ENCODE assay signal across 4 fruit fly cellular contexts in genomic region chr2L:21008613-21009012, dm6.
A peak's percentile ranks its signal among the peaks of the same experiment; 100 is the strongest.
TF ChIP-seq lines count a peak whose summit lies in the region.

No protein-coding gene starts in this region.

- TF ChIP-seq CTCF in whole organism, embryonic (GFP tag; optimal IDR thresholded peaks at IDR 0.05; lab: Kevin White, UChicago) = no peak

TF ChIP-seq in whole organism, embryonic, 481 proteins besides CTCF, POLR2A, EP300 and RAD21:
- TF ChIP-seq Taf1 (GFP tag; IDR thresholded peaks at IDR 0.05; lab: Robert Waterston, UW) (no peak), sens-2 (GFP tag; IDR thresholded peaks at IDR 0.05; lab: Robert Waterston, UW) (no peak), corto (GFP tag; optimal IDR thresholded peaks at IDR 0.05; lab: Kevin White, UChicago) (peak; percentile 12), CG1024 (GFP tag; IDR thresholded peaks at IDR 0.05; lab: Robert Waterston, UW) (no peak), CG8765 (GFP tag; IDR thresholded peaks at IDR 0.05; lab: Robert Waterston, UW) (no peak), Hr78 (GFP tag; optimal IDR thresholded peaks at IDR 0.05; lab: Kevin White, UChicago) (no peak)

TF ChIP-seq in whole organism, prepupa, 60 proteins besides CTCF, POLR2A, EP300 and RAD21 (continues in another document):
- no peak for TF ChIP-seq CG6163 (GFP tag; IDR thresholded peaks at IDR 0.05; lab: Robert Waterston, UW)
- TF ChIP-seq CG11762 (GFP tag; optimal IDR thresholded peaks at IDR 0.05; lab: Kevin White, UChicago; ENCODE audit: insufficient read depth) = no peak
- TF ChIP-seq esn (GFP tag; optimal IDR thresholded peaks at IDR 0.05; lab: Kevin White, UChicago) = peak; percentile 54
- TF ChIP-seq fd85E (GFP tag; optimal IDR thresholded peaks at IDR 0.05; lab: Kevin White, UChicago) = no peak
- TF ChIP-seq OdsH (GFP tag; optimal IDR thresholded peaks at IDR 0.05; lab: Kevin White, UChicago) = peak; percentile 30
- peak; percentile 25 for TF ChIP-seq pdm3 (GFP tag; optimal IDR thresholded peaks at IDR 0.05; lab: Kevin White, UChicago)
- TF ChIP-seq ss (GFP tag; optimal IDR thresholded peaks at IDR 0.05; lab: Kevin White, UChicago) = no peak
- TF ChIP-seq cyc (GFP tag; optimal IDR thresholded peaks at IDR 0.05; lab: Kevin White, UChicago) = peak; percentile 11
- TF ChIP-seq CG7368 (GFP tag; optimal IDR thresholded peaks at IDR 0.05; lab: Kevin White, UChicago) = no peak
- no peak for TF ChIP-seq dsx (GFP tag; optimal IDR thresholded peaks at IDR 0.05; lab: Kevin White, UChicago; ENCODE audit: poor library complexity, severe bottlenecking)
- peak; percentile 19 for TF ChIP-seq Met (GFP tag; optimal IDR thresholded peaks at IDR 0.05; lab: Kevin White, UChicago)
- peak; percentile 61 for TF ChIP-seq Eip78C (GFP tag; lab: Kevin White, UChicago)
- peak; percentile 78 for TF ChIP-seq svp (GFP tag; lab: Kevin White, UChicago)
- TF ChIP-seq achi (GFP tag; optimal IDR thresholded peaks at IDR 0.05; lab: Kevin White, UChicago) = peak; percentile 11
- TF ChIP-seq Ets21C (GFP tag; optimal IDR thresholded peaks at IDR 0.05; lab: Kevin White, UChicago) = no peak
- no peak for TF ChIP-seq CG6276 (GFP tag; optimal IDR thresholded peaks at IDR 0.05; lab: Kevin White, UChicago)
- TF ChIP-seq CG10631 (GFP tag; optimal IDR thresholded peaks at IDR 0.05; lab: Kevin White, UChicago) = peak; percentile 31
- peak; percentile 38 for TF ChIP-seq Sox102F (GFP tag; optimal IDR thresholded peaks at IDR 0.05; lab: Kevin White, UChicago)
- TF ChIP-seq Smox (GFP tag; optimal IDR thresholded peaks at IDR 0.05; lab: Kevin White, UChicago) = peak; percentile 44
- TF ChIP-seq CG11294 (GFP tag; IDR thresholded peaks at IDR 0.05; lab: Robert Waterston, UW) = no peak
- no peak for TF ChIP-seq eg (GFP tag; IDR thresholded peaks at IDR 0.05; lab: Robert Waterston, UW)
- no peak for TF ChIP-seq Sox15 (GFP tag; optimal IDR thresholded peaks at IDR 0.05; lab: Kevin White, UChicago)
- TF ChIP-seq lz (GFP tag; optimal IDR thresholded peaks at IDR 0.05; lab: Kevin White, UChicago) = peak; percentile 40
- TF ChIP-seq net (GFP tag; optimal IDR thresholded peaks at IDR 0.05; lab: Kevin White, UChicago) = no peak
- no peak for TF ChIP-seq vri (GFP tag; optimal IDR thresholded peaks at IDR 0.05; lab: Kevin White, UChicago)
- no peak for TF ChIP-seq fd59A (GFP tag; optimal IDR thresholded peaks at IDR 0.05; lab: Kevin White, UChicago)
- peak; percentile 20 for TF ChIP-seq acj6 (GFP tag; optimal IDR thresholded peaks at IDR 0.05; lab: Kevin White, UChicago)
- no peak for TF ChIP-seq CG32006 (GFP tag; optimal IDR thresholded peaks at IDR 0.05; lab: Kevin White, UChicago)
- no peak; the same call in 2 of the 3 replicates for TF ChIP-seq CG8119 (GFP tag; IDR thresholded peaks at IDR 0.05; lab: Robert Waterston, UW)

TF ChIP-seq in whole organism, pupa, 21 proteins besides CTCF, POLR2A, EP300 and RAD21:
- TF ChIP-seq CG4496 (GFP tag; IDR thresholded peaks at IDR 0.05; lab: Robert Waterston, UW) (no peak), D1 (tag; optimal IDR thresholded peaks at IDR 0.05; lab: Kevin White, UChicago) (no peak), CG14655 (GFP tag; optimal IDR thresholded peaks at IDR 0.05; lab: Kevin White, UChicago) (peak; percentile 19), Snoo (tag; optimal IDR thresholded peaks at IDR 0.05; lab: Kevin White, UChicago) (no peak), Ets98B (GFP tag; IDR thresholded peaks at IDR 0.05; lab: Robert Waterston, UW) (no peak), gl (tag; optimal IDR thresholded peaks at IDR 0.05; lab: Kevin White, UChicago) (no peak), fd96Ca (GFP tag; IDR thresholded peaks at IDR 0.05; lab: Robert Waterston, UW) (no peak), EcR (GFP tag; optimal IDR thresholded peaks at IDR 0.05; lab: Kevin White, UChicago) (no peak), CG32121 (GFP tag; IDR thresholded peaks at IDR 0.05; lab: Robert Waterston, UW) (no peak), CG17806 (tag; optimal IDR thresholded peaks at IDR 0.05; lab: Kevin White, UChicago) (peak; percentile 44), CG34367 (tag; optimal IDR thresholded peaks at IDR 0.05; lab: Kevin White, UChicago) (peak; percentile 10), rn (GFP tag; IDR thresholded peaks at IDR 0.05; lab: Robert Waterston, UW) (no peak), CG10348 (GFP tag; IDR thresholded peaks at IDR 0.05; lab: Robert Waterston, UW) (no peak), Pif1A (GFP tag; optimal IDR thresholded peaks at IDR 0.05; lab: Kevin White, UChicago) (no peak), CG12605 (GFP tag; IDR thresholded peaks at IDR 0.05; lab: Robert Waterston, UW) (no peak), CG9948 (tag; optimal IDR thresholded peaks at IDR 0.05; lab: Kevin White, UChicago) (peak; percentile 54), CG8159 (tag; optimal IDR thresholded peaks at IDR 0.05; lab: Kevin White, UChicago) (peak; percentile 8), CG15710 (tag; optimal IDR thresholded peaks at IDR 0.05; lab: Kevin White, UChicago) (no peak), Pif1B (GFP tag; optimal IDR thresholded peaks at IDR 0.05; lab: Kevin White, UChicago) (no peak), CG13204 (GFP tag; optimal IDR thresholded peaks at IDR 0.05; lab: Kevin White, UChicago) (no peak), CG8301 (tag; optimal IDR thresholded peaks at IDR 0.05; lab: Kevin White, UChicago) (no peak)
TF ChIP-seq in whole organism, pupa: peak in this region for 5.

TF ChIP-seq in whole organism, wandering third instar larva, 38 proteins besides CTCF, POLR2A, EP300 and RAD21:
- TF ChIP-seq ey (GFP tag; optimal IDR thresholded peaks at IDR 0.05; lab: Kevin White, UChicago) (peak; percentile 54), N (GFP tag; optimal IDR thresholded peaks at IDR 0.05; lab: Kevin White, UChicago) (no peak), dsf (GFP tag; optimal IDR thresholded peaks at IDR 0.05; lab: Kevin White, UChicago; ENCODE audit: borderline replicate concordance) (no peak), foxo (GFP tag; optimal IDR thresholded peaks at IDR 0.05; lab: Kevin White, UChicago) (peak in 1 of 2 experiments; percentile 49), h (GFP tag; optimal IDR thresholded peaks at IDR 0.05; lab: Kevin White, UChicago) (peak; percentile 33), psq (GFP tag; optimal IDR thresholded peaks at IDR 0.05; lab: Kevin White, UChicago) (peak; percentile 10), dmrt93B (GFP tag; optimal IDR thresholded peaks at IDR 0.05; lab: Kevin White, UChicago) (peak; percentile 7), OdsH (GFP tag; optimal IDR thresholded peaks at IDR 0.05; lab: Kevin White, UChicago) (peak; percentile 43), woc (GFP tag; optimal IDR thresholded peaks at IDR 0.05; lab: Kevin White, UChicago) (peak; percentile 10), Myc (optimal IDR thresholded peaks at IDR 0.05; lab: Kevin White, UChicago) (no peak)
TF ChIP-seq in whole organism, wandering third instar larva: peak in this region for 7.

Comparison
In these comparisons a context has a peak if more than half of its experiments do, and no peak if none do; other contexts are left out.
1. Of the 7 proteins assayed by ChIP-seq in both whole organism, embryonic and whole organism, prepupa: peak only in whole organism, embryonic: none; only in whole organism, prepupa: Hr39 and Sox102F; in both: none; in neither: 5.